Worm (Caenorhabditis elegans) whole organism, mixed stage, embryonic: ENCODE results near the gene T19D2.3.

Experiments used
- M03D4.4 ChIP-seq: sonication (generic microtip); optimal IDR thresholded peaks from 2 replicates; lab custom pipeline; 2017; ENCODE audit warnings: mild to moderate bottlenecking, missing genetic modification characterization, missing compliant biosample characterization
- bed-3 ChIP-seq: fragments of 200-800 bp; sonication (Bioruptor generic); optimal IDR thresholded peaks from 3 replicates; lab custom pipeline; 2018; ENCODE audit warnings: mild to moderate bottlenecking, missing genetic modification characterization, moderate library complexity, missing compliant biosample characterization
- blmp-1 ChIP-seq: fragments of 150-350 bp; optimal IDR thresholded peaks from 2 replicates; lab custom pipeline; 2014; ENCODE audit warnings: missing biosample characterization, missing genetic modification characterization
- ceh-39 ChIP-seq: fragments of 150-350 bp; optimal IDR thresholded peaks from 2 replicates; lab custom pipeline; 2014; ENCODE audit warnings: missing biosample characterization, missing genetic modification characterization
- ceh-43 ChIP-seq: fragments of 200-800 bp; sonication (Bioruptor generic); optimal IDR thresholded peaks from 2 replicates; lab custom pipeline; 2018; ENCODE audit warnings: mild to moderate bottlenecking, missing genetic modification characterization, moderate library complexity, missing compliant biosample characterization
- ceh-83 ChIP-seq: fragments of 200-800 bp; sonication (Bioruptor generic); optimal IDR thresholded peaks from 2 replicates; lab custom pipeline; 2018; ENCODE audit warnings: mild to moderate bottlenecking, missing genetic modification characterization, missing compliant biosample characterization
- ces-1 ChIP-seq: fragments of 150-350 bp; optimal IDR thresholded peaks from 2 replicates; lab custom pipeline; 2014; ENCODE audit warnings: missing biosample characterization, missing genetic modification reagents, missing genetic modification characterization
- drap-1 ChIP-seq: fragments of 200-800 bp; sonication (Bioruptor generic); optimal IDR thresholded peaks from 3 replicates; lab custom pipeline; 2018; ENCODE audit warnings: mild to moderate bottlenecking, missing genetic modification characterization, missing compliant biosample characterization
- elt-1 ChIP-seq: sonication (generic microtip); optimal IDR thresholded peaks from 2 replicates; lab custom pipeline; 2017; ENCODE audit warnings: missing genetic modification characterization, mild to moderate bottlenecking, missing compliant biosample characterization, antibody characterized with exemption, moderate library complexity, borderline replicate concordance; ENCODE audit not compliant: insufficient read depth
- elt-3 ChIP-seq: fragments of 150-350 bp; optimal IDR thresholded peaks from 2 replicates; lab custom pipeline; 2014; ENCODE audit warnings: missing biosample characterization, missing genetic modification characterization
- ham-2 ChIP-seq: fragments of 200-800 bp; sonication (Bioruptor generic); optimal IDR thresholded peaks from 2 replicates; lab custom pipeline; 2018; ENCODE audit warnings: mild to moderate bottlenecking, missing genetic modification characterization, missing compliant biosample characterization
- hlh-1 ChIP-seq: fragments of 150-350 bp; optimal IDR thresholded peaks from 2 replicates; lab custom pipeline; 2014; ENCODE audit warnings: missing biosample characterization, missing genetic modification reagents, missing genetic modification characterization
- mab-5 ChIP-seq: fragments of 150-350 bp; optimal IDR thresholded peaks from 2 replicates; lab custom pipeline; 2014; ENCODE audit warnings: missing biosample characterization, missing genetic modification characterization
- mep-1 ChIP-seq: fragments of 150-350 bp; optimal IDR thresholded peaks from 2 replicates; lab custom pipeline; 2017; ENCODE audit warnings: missing biosample characterization, missing genetic modification reagents, missing genetic modification characterization, inconsistent platforms
- mls-2 ChIP-seq: sonication (generic microtip); optimal IDR thresholded peaks from 2 replicates; lab custom pipeline; 2016; ENCODE audit warnings: mild to moderate bottlenecking, missing genetic modification characterization, moderate library complexity, missing compliant biosample characterization
- nhr-2 ChIP-seq: fragments of 150-350 bp; optimal IDR thresholded peaks from 2 replicates; lab custom pipeline; 2014; ENCODE audit warnings: missing biosample characterization, missing genetic modification characterization
- nhr-237 ChIP-seq: fragments of 150-350 bp; optimal IDR thresholded peaks from 2 replicates; lab custom pipeline; 2014; ENCODE audit warnings: missing biosample characterization, missing genetic modification characterization
- nhr-76 ChIP-seq: sonication (generic microtip); optimal IDR thresholded peaks from 2 replicates; lab custom pipeline; 2017; ENCODE audit warnings: missing biosample characterization, missing genetic modification characterization
- pha-4 ChIP-seq: fragments of 150-350 bp; optimal IDR thresholded peaks from 2 replicates; lab custom pipeline; 2018; ENCODE audit warnings: missing biosample characterization, missing genetic modification reagents, missing genetic modification characterization
- snpc-4 ChIP-seq: fragments of 150-350 bp; optimal IDR thresholded peaks from 2 replicates; lab custom pipeline; 2014; ENCODE audit warnings: missing biosample characterization, missing genetic modification characterization
- sptf-1 ChIP-seq: sonication (generic microtip); optimal IDR thresholded peaks from 2 replicates; lab custom pipeline; 2017; ENCODE audit warnings: mild to moderate bottlenecking, missing genetic modification characterization, moderate library complexity, missing compliant biosample characterization
- tbx-8 ChIP-seq: fragments of 200-800 bp; sonication (Bioruptor generic); optimal IDR thresholded peaks from 2 replicates; lab custom pipeline; 2018; ENCODE audit warnings: mild to moderate bottlenecking, missing genetic modification characterization, moderate library complexity, missing compliant biosample characterization
- unc-120 ChIP-seq: sonication (generic microtip); optimal IDR thresholded peaks from 2 replicates; lab custom pipeline; 2017; ENCODE audit warnings: missing genetic modification characterization, missing compliant biosample characterization; ENCODE audit not compliant: poor library complexity, severe bottlenecking
- unc-39 ChIP-seq: fragments of 150-350 bp; optimal IDR thresholded peaks from 2 replicates; lab custom pipeline; 2014; ENCODE audit warnings: missing biosample characterization, missing genetic modification characterization
- unc-62 ChIP-seq: fragments of 150-350 bp; optimal IDR thresholded peaks from 2 replicates; lab custom pipeline; 2014; ENCODE audit warnings: missing biosample characterization, missing genetic modification reagents, missing genetic modification characterization
- zip-8 ChIP-seq: fragments of 150-350 bp; optimal IDR thresholded peaks from 2 replicates; lab custom pipeline; 2014; ENCODE audit warnings: missing biosample characterization, missing genetic modification characterization
- ztf-11 ChIP-seq: fragments of 150-350 bp; optimal IDR thresholded peaks from 2 replicates; lab custom pipeline; 2014; ENCODE audit warnings: missing biosample characterization, missing genetic modification characterization

T19D2.3 gene

ce11 chrX:3942267-3942666 lies 3.2 kb downstream of the T19D2.3 start, which contains the start of gene T19D2.13:
Gene T19D2.13, minus strand, starts transcription at chrX:3942367.
- TF ChIP-seq tbx-8 (GFP tag; lab: Kevin White, UChicago) = no peak
- no peak for TF ChIP-seq ceh-39 (tag; lab: Kevin White, UChicago)
- TF ChIP-seq nhr-2 (tag; lab: Kevin White, UChicago) = no peak
- TF ChIP-seq blmp-1 (tag; lab: Kevin White, UChicago) = no peak
- no peak for TF ChIP-seq ztf-11 (tag; lab: Kevin White, UChicago)
- TF ChIP-seq pha-4 (tag; lab: Kevin White, UChicago) = no peak

DNA sequence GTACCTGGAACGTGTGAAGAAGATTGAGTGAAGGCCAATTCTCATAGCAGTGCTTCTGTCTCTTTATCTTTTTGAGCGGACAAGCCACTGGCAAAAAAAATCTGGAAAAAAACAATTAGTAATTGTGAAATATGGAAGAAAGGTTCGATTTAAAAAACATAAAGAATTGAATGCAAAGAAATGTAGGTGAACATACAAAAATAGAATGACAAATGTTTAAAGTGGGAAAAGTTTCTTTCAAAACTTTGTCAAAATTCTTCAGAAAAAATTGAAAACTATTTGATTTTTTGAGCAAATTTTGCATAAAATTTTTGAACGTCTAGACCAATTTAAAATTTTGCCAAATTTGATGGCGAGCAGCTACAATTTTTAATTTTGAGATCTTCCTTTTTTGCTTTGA lies 4.2 kb downstream of the T19D2.3 start, which contains the start of gene ptp-4A2:
Gene ptp-4A2, minus strand, starts transcription at position 101 of the 400 bp plus-strand sequence.
- no peak for TF ChIP-seq mab-5
- TF ChIP-seq nhr-237 (tag; lab: Kevin White, UChicago) = no peak
- no peak for TF ChIP-seq zip-8 (tag; lab: Kevin White, UChicago)
- no peak for TF ChIP-seq hlh-1 (tag; lab: Kevin White, UChicago)
- TF ChIP-seq ham-2 (GFP tag; lab: Kevin White, UChicago) = no peak
- no peak for TF ChIP-seq snpc-4
- no peak for TF ChIP-seq mep-1 (tag; lab: Kevin White, UChicago)
- no peak for TF ChIP-seq nhr-76 (tag; lab: Kevin White, UChicago)
- no peak for TF ChIP-seq drap-1
- TF ChIP-seq nhr-2 (tag; lab: Kevin White, UChicago) = no peak
- no peak for TF ChIP-seq ceh-39 (tag; lab: Kevin White, UChicago)
- no peak for TF ChIP-seq M03D4.4
- no peak for TF ChIP-seq ceh-83 (GFP tag; lab: Kevin White, UChicago)
- no peak for TF ChIP-seq pha-4 (tag; lab: Kevin White, UChicago)
- TF ChIP-seq, all 35 proteins: peak for 0

DNA sequence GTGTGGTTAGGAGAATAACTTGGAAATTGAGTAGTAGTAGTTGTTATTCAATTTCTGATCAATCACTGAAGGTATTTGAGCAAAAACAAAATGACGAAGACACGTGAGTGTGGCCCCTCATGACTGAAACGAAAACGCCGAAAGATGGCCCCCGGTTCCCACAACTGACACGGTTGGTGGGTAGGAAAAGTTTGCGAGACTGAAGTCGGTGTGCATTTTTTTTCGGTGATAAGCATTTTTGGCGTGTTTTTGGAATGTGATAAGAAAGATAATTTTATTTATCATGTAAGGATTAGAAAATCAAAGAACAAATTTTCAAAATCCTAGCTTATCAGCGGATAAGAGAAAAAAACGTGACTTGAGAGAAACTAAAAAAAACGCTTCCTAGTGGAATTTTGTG lies 5.0 kb downstream of the T19D2.3 start:
- TF ChIP-seq nhr-237 (tag; lab: Kevin White, UChicago) (no peak), mls-2 (tag; lab: Kevin White, UChicago) (no peak), elt-3 (tag; lab: Kevin White, UChicago) (no peak)

DNA sequence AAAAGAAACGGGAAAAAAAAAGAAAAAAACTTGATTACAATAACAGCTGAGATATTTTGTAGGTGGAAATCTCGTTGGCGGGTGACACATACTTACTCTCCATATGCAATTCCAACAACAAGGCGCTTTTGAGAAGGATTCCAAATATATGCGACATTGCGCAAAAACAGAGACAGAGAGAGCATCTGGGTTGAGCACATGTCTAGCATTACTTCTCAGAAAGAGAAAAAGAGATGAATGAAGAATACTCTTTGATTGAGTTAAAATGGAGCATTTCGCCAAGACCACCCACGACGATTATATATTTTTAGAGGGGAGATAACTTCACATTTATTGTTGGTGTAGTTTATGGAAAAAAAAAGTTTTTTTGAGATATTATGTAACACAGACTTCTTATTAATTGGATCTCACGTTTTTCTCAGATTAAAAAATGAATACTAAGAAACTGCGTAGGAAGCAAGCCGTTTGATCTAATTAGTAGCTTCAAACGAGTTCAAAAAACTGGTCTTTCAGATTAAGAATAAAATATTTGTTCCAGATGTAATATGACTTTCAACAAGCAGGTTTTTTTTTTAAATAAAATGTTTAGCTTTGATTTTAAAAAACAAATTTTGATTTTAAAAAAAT lies 6.0 kb downstream of the T19D2.3 start:
- TF ChIP-seq unc-39 (tag; lab: Kevin White, UChicago) (no peak), ces-1 (peak; percentile 77), pha-4 (tag; lab: Kevin White, UChicago) (no peak)

- peak; percentile 39 for TF ChIP-seq pha-4 (tag; lab: Kevin White, UChicago)
- TF ChIP-seq unc-120 (tag; lab: Kevin White, UChicago) = peak; percentile 88
- TF ChIP-seq ceh-43 = no peak
- TF ChIP-seq bed-3 = no peak
- TF ChIP-seq ces-1 = peak; percentile 34
Observed at ce11 chrX:3945681-3946080, 6.6 kb downstream of the T19D2.3 start.

DNA sequence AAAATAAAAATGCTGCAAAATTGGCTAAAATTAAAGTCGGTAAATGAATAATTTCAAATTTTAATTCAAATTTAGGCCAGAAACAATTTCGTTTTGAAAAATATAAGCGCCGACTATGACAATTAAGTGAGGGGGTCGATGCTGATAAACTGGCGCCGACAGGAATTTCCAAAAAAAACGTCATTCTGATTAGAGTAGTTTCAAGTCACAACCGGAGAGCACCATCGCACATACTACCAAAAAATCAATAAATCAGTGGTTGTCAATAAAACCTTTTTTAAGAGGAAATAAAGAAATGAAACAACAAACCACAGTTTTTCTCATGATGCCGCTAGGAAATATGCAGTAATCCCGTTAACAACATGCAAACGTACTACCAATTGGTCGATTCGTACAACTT lies 10.0 kb downstream of the T19D2.3 start:
- TF ChIP-seq unc-39 (tag; lab: Kevin White, UChicago) (no peak), sptf-1 (tag; lab: Kevin White, UChicago) (no peak), hlh-1 (tag; lab: Kevin White, UChicago) (no peak), ham-2 (GFP tag; lab: Kevin White, UChicago) (no peak), tbx-8 (GFP tag; lab: Kevin White, UChicago) (no peak), unc-62 (GFP tag; lab: Kevin White, UChicago) (no peak), nhr-2 (tag; lab: Kevin White, UChicago) (no peak), bed-3 (no peak)

DNA sequence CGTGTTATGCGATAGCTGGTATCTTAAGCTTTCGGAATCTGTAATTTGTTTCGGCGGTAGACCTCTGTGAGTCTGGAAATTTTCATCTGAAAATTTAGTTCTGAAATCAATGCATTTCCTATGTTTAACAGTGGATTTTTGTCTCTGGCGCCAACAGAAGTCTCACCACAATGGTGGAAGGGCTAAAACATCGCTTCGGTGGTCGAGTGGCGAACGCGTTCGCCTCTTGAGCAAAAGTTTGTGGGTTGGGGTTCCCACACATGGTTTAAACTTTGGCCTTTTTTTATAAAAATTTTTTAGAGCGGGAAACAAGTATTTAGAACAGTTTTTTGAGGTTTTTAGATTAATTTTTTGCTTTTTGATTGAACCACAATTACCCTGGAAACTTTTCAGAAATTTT lies 10.7 kb downstream of the T19D2.3 start:
- TF ChIP-seq zip-8 (tag; lab: Kevin White, UChicago) (no peak), elt-1 (tag; lab: Kevin White, UChicago) (no peak)
